Worm (Caenorhabditis elegans) whole organism, late embryonic: ENCODE results near the gene F20D6.10.

ENCODE experiments used
- C38D4.7 ChIP-seq: fragments of 200-800 bp; sonication (Bioruptor generic); optimal IDR thresholded peaks from 2 replicates; lab custom pipeline; 2018; ENCODE audit warnings: mild to moderate bottlenecking, missing genetic modification characterization, moderate library complexity, missing compliant biosample characterization
- F13H6.1 ChIP-seq: sonication (generic microtip); optimal IDR thresholded peaks from 2 replicates; lab custom pipeline; 2016; ENCODE audit warnings: missing genetic modification characterization, missing compliant biosample characterization
- K09A11.1 ChIP-seq: sonication (generic microtip); optimal IDR thresholded peaks from 2 replicates; lab custom pipeline; 2017; ENCODE audit warnings: antibody characterized with exemption, mild to moderate bottlenecking, missing genetic modification characterization, missing compliant biosample characterization; ENCODE audit not compliant: insufficient read depth
- T23F11.4 ChIP-seq: fragments of 200-800 bp; sonication (Bioruptor generic); optimal IDR thresholded peaks from 2 replicates; lab custom pipeline; 2018; ENCODE audit warnings: mild to moderate bottlenecking, missing genetic modification characterization, missing compliant biosample characterization
- ama-1 ChIP-seq: fragments of 150-350 bp; optimal IDR thresholded peaks from 2 replicates; lab custom pipeline; 2014
- ceh-18 ChIP-seq: sonication (generic microtip); optimal IDR thresholded peaks from 2 replicates; lab custom pipeline; 2016; ENCODE audit warnings: missing genetic modification characterization, missing compliant biosample characterization
- ceh-2 ChIP-seq: sonication (generic microtip); optimal IDR thresholded peaks from 2 replicates; lab custom pipeline; 2016; ENCODE audit warnings: missing genotype, missing genetic modification characterization, missing compliant biosample characterization
- ceh-22 ChIP-seq: sonication (generic microtip); optimal IDR thresholded peaks from 2 replicates; lab custom pipeline; 2017; ENCODE audit warnings: missing biosample characterization, missing genetic modification characterization
- ceh-24 ChIP-seq: sonication (generic microtip); optimal IDR thresholded peaks from 2 replicates; lab custom pipeline; 2016; ENCODE audit warnings: mild to moderate bottlenecking, missing genetic modification characterization, missing compliant biosample characterization
- ceh-34 ChIP-seq: sonication (generic microtip); optimal IDR thresholded peaks from 2 replicates; lab custom pipeline; 2016; ENCODE audit warnings: mild to moderate bottlenecking, missing genetic modification characterization, missing compliant biosample characterization
- ceh-45 ChIP-seq: fragments of 200-800 bp; sonication (Bioruptor generic); IDR thresholded peaks from 2 replicates; pipeline ENCODE4 v1.3.6; 2022; ENCODE audit warnings: missing genetic modification reagents, missing genetic modification characterization, missing compliant biosample characterization
- ceh-48 ChIP-seq: sonication (generic microtip); optimal IDR thresholded peaks from 2 replicates; lab custom pipeline; 2016; ENCODE audit warnings: missing genetic modification characterization, inconsistent platforms, missing compliant biosample characterization
- che-1 ChIP-seq: sonication (generic microtip); optimal IDR thresholded peaks from 2 replicates; lab custom pipeline; 2016; ENCODE audit warnings: mild to moderate bottlenecking, missing genetic modification characterization, missing compliant biosample characterization
- elt-4 ChIP-seq: sonication (generic microtip); optimal IDR thresholded peaks from 2 replicates; lab custom pipeline; 2016; ENCODE audit warnings: missing genetic modification characterization, missing compliant biosample characterization
- ets-4 ChIP-seq: sonication (generic microtip); optimal IDR thresholded peaks from 2 replicates; lab custom pipeline; 2016; ENCODE audit warnings: missing genetic modification characterization, missing compliant biosample characterization
- eyg-1 ChIP-seq: sonication (generic microtip); optimal IDR thresholded peaks from 2 replicates; lab custom pipeline; 2016; ENCODE audit warnings: missing genotype, missing genetic modification characterization, missing compliant biosample characterization
- fkh-6 ChIP-seq: sonication (generic microtip); optimal IDR thresholded peaks from 2 replicates; lab custom pipeline; 2016; ENCODE audit warnings: missing genetic modification characterization, missing compliant biosample characterization
- hlh-6 ChIP-seq: sonication (generic microtip); optimal IDR thresholded peaks from 2 replicates; lab custom pipeline; 2016; ENCODE audit warnings: missing genotype, missing genetic modification characterization, missing compliant biosample characterization
- lin-11 ChIP-seq: fragments of 200-800 bp; sonication (Bioruptor generic); optimal IDR thresholded peaks from 2 replicates; lab custom pipeline; 2018; ENCODE audit warnings: mild to moderate bottlenecking, missing genetic modification characterization, missing compliant biosample characterization
- madf-2 ChIP-seq: sonication (generic microtip); optimal IDR thresholded peaks from 2 replicates; lab custom pipeline; 2017; ENCODE audit warnings: missing genetic modification characterization, missing compliant biosample characterization
- nfya-1 ChIP-seq: sonication (generic microtip); optimal IDR thresholded peaks from 2 replicates; lab custom pipeline; 2017; ENCODE audit warnings: missing genetic modification characterization, mild to moderate bottlenecking, missing compliant biosample characterization, antibody characterized with exemption, moderate library complexity
- nhr-11 ChIP-seq: fragments of 150-350 bp; optimal IDR thresholded peaks from 2 replicates; lab custom pipeline; 2014; ENCODE audit warnings: missing biosample characterization, missing genetic modification characterization
- npax-4 ChIP-seq: sonication (generic microtip); optimal IDR thresholded peaks from 2 replicates; lab custom pipeline; 2016; ENCODE audit warnings: missing genetic modification characterization, missing compliant biosample characterization
- odd-2 ChIP-seq: sonication (generic microtip); optimal IDR thresholded peaks from 2 replicates; lab custom pipeline; 2017; ENCODE audit warnings: antibody characterized with exemption, mild to moderate bottlenecking, missing genetic modification characterization, missing compliant biosample characterization
- pag-3 ChIP-seq: sonication (generic microtip); optimal IDR thresholded peaks from 2 replicates; lab custom pipeline; 2016; ENCODE audit warnings: missing compliant biosample characterization, missing genetic modification characterization, borderline replicate concordance
- pax-1 ChIP-seq: fragments of 150-350 bp; optimal IDR thresholded peaks from 2 replicates; lab custom pipeline; 2014; ENCODE audit warnings: missing biosample characterization, missing genetic modification characterization
- pha-2 ChIP-seq: sonication (generic microtip); optimal IDR thresholded peaks from 2 replicates; lab custom pipeline; 2017; ENCODE audit warnings: mild to moderate bottlenecking, missing genetic modification characterization, missing compliant biosample characterization
- pha-4 ChIP-seq: fragments of 150-350 bp; optimal IDR thresholded peaks from 2 replicates; lab custom pipeline; 2018; ENCODE audit warnings: missing biosample characterization, missing genetic modification reagents, missing genetic modification characterization
- pqm-1 ChIP-seq: sonication (generic microtip); optimal IDR thresholded peaks from 2 replicates; lab custom pipeline; 2016; ENCODE audit warnings: missing genetic modification characterization, missing compliant biosample characterization
- rnt-1 ChIP-seq: sonication (generic microtip); optimal IDR thresholded peaks from 2 replicates; lab custom pipeline; 2016; ENCODE audit warnings: missing genetic modification characterization, missing compliant biosample characterization
- sox-2 ChIP-seq: fragments of 200-800 bp; sonication (Bioruptor generic); IDR thresholded peaks from 2 replicates; pipeline ENCODE4 v1.3.6; 2022; ENCODE audit warnings: missing genetic modification reagents, missing genetic modification characterization, missing compliant biosample characterization
- sox-4 ChIP-seq: sonication (generic microtip); optimal IDR thresholded peaks from 2 replicates; lab custom pipeline; 2017; ENCODE audit warnings: mild to moderate bottlenecking, missing genetic modification characterization, inconsistent platforms, missing compliant biosample characterization
- ttx-3 ChIP-seq: sonication (generic microtip); optimal IDR thresholded peaks from 2 replicates; lab custom pipeline; 2016; ENCODE audit warnings: missing genetic modification reagents, missing genetic modification characterization, missing compliant biosample characterization
- unc-55 ChIP-seq: sonication (generic microtip); optimal IDR thresholded peaks from 2 replicates; lab custom pipeline; 2017; ENCODE audit warnings: missing biosample characterization, missing genetic modification reagents, missing genetic modification characterization
- unc-86 ChIP-seq: sonication (generic microtip); optimal IDR thresholded peaks from 2 replicates; lab custom pipeline; 2016; ENCODE audit warnings: missing genetic modification characterization, missing compliant biosample characterization
- ztf-16 ChIP-seq: sonication (generic microtip); optimal IDR thresholded peaks from 2 replicates; lab custom pipeline; 2017; ENCODE audit warnings: missing genetic modification characterization, missing compliant biosample characterization

The F20D6.10 gene

DNA sequence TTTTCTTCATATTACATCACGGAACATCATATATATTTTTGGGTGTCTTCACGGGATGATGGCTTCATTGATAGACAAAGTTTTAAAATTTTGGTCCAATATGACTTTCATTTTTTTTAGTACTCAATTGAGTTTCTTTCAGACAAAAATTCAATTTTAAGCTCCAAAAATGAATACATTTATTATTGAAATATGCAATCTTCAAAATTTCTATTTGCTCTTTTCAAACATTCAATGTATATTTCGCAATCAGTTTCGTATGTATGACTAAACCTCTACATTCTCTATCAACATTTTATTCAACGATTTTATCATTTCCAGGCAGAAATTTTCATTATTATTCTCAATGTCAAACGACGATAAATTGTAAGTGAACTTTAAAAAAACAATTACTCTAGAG, 12.4 kb downstream of the F20D6.10 start, which contains the start of gene srp-8:
Gene srp-8, plus strand, starts transcription at position 301 of the 400 bp plus-strand sequence.
- no peak for TF ChIP-seq ceh-34 (tag; lab: Kevin White, UChicago)
- no peak for TF ChIP-seq ceh-2 (tag; lab: Kevin White, UChicago)
- no peak for TF ChIP-seq ceh-22 (tag; lab: Kevin White, UChicago)
- TF ChIP-seq pag-3 (tag; lab: Kevin White, UChicago), result no peak
- no peak for TF ChIP-seq madf-2
- TF ChIP-seq F13H6.1 (tag; lab: Kevin White, UChicago), result no peak
- TF ChIP-seq ceh-18 (tag; lab: Kevin White, UChicago), result no peak
- no peak for TF ChIP-seq ttx-3
- no peak for TF ChIP-seq odd-2 (tag; lab: Kevin White, UChicago)
- no peak for TF ChIP-seq ceh-24 (tag; lab: Kevin White, UChicago)

DNA sequence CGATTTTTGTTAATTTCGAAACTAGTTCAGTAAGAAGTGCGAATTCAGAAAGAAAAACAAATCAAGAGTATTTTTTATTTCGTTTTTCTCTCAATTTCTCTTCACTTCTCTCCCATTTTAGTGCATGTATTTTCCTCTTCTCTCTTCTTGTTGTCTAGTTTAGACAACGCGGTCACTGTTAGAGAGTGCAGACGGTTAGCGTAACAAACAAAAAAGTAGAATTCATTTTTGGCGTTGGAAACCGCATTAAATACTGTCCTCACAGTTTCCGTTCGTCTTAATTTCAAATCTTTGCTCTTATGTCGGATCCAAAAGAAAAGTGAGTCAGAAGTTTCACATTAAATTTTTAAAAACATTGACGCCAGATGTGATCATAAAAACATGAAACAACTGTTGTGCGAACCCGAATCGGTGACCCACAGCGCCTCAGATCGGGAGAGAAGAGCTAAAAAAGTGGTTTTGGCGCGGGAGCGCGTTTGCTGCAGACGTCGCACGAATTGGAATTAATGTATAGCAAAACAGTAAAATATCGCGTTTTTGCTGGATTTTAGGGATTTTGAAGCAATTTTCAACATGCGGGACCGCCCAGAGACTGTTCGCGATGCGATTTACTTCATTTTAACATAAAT, 16.7 kb downstream of the F20D6.10 start, which contains the start of gene srp-7:
Gene srp-7, plus strand, starts transcription at position 213 of the 629 bp plus-strand sequence.
- TF ChIP-seq fkh-6 (no peak), che-1 (no peak), sox-4 (no peak), ceh-34 (tag; lab: Kevin White, UChicago) (no peak), pha-4 (tag; lab: Kevin White, UChicago) (no peak), ets-4 (tag; lab: Kevin White, UChicago) (no peak), rnt-1 (tag; lab: Kevin White, UChicago) (no peak), C38D4.7 (GFP tag; lab: Kevin White, UChicago) (no peak), K09A11.1 (tag; lab: Kevin White, UChicago) (no peak), T23F11.4 (GFP tag; lab: Kevin White, UChicago) (no peak), ceh-45 (no peak), ztf-16 (tag; lab: Kevin White, UChicago) (no peak), pax-1 (tag; lab: Kevin White, UChicago) (no peak), pag-3 (tag; lab: Kevin White, UChicago) (no peak)

DNA sequence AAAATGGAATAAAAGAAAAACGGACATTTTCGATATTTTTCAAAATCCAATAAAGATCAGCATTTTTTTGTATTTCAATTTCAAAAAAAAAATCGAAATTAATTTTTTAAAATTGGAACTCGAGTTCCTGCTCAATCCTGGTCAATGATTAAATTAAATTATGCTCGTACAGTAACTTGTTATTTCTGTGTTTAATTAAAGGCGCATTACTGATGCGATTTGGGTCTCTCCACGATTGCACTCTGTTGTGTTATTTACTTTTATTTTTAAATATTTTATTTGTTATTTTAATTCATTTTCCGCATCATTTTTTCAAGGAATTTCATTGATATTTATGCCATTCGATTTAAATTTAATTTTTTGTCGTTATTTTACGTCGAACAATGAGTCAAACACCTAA, 17.5 kb downstream of the F20D6.10 start:
- TF ChIP-seq pqm-1, result no peak
- no peak for TF ChIP-seq ztf-16 (tag; lab: Kevin White, UChicago)
- TF ChIP-seq sox-2, result no peak
- TF ChIP-seq K09A11.1 (tag; lab: Kevin White, UChicago), result no peak
- TF ChIP-seq unc-86 (tag; lab: Kevin White, UChicago), result no peak
- no peak for TF ChIP-seq ceh-18 (tag; lab: Kevin White, UChicago)
- TF ChIP-seq nhr-11 (tag; lab: Kevin White, UChicago), result no peak
- no peak for TF ChIP-seq ama-1 (lab: Kevin White, UChicago)
- no peak for TF ChIP-seq pax-1 (tag; lab: Kevin White, UChicago)
- no peak for TF ChIP-seq pag-3 (tag; lab: Kevin White, UChicago)

DNA sequence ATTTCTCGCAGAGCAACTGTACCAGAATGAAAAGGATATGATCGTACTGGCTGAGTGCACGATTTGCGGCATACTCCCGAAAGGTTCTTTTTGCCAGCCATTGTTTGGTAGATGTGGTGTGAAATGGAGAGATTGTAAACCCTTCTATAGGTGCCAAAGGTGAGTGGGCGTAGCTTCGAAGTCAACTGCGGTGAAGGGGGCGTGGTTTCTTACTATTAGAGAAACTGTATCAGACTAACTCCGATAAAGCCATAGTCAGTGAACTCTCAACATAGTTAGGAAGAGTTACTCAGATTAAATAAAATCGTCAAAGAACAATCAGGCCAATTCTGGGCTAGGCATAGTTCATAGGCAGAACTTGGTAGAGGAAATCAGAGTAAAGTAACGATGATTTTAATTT, 18.4 kb downstream of the F20D6.10 start, which contains the start of gene F20D6.9:
Gene F20D6.9, minus strand, starts transcription at position 101 of the 400 bp plus-strand sequence.
- no peak for TF ChIP-seq pqm-1
- no peak for TF ChIP-seq pha-2
- TF ChIP-seq ceh-48, result no peak
- TF ChIP-seq hlh-6 (tag; lab: Kevin White, UChicago), result no peak
- TF ChIP-seq lin-11 (tag; lab: Kevin White, UChicago), result no peak
- no peak for TF ChIP-seq fkh-6
- TF ChIP-seq elt-4, result no peak
- TF ChIP-seq unc-55 (GFP tag; lab: Kevin White, UChicago), result no peak
- TF ChIP-seq eyg-1 (tag; lab: Kevin White, UChicago), result no peak
- TF ChIP-seq npax-4 (tag; lab: Kevin White, UChicago), result no peak
- no peak for TF ChIP-seq nfya-1 (tag; lab: Kevin White, UChicago)
- no peak for TF ChIP-seq pax-1 (tag; lab: Kevin White, UChicago)
- TF ChIP-seq, all 69 proteins: peak for 0
